Worm (Caenorhabditis elegans) whole organism, L2 larva: ENCODE data around the gene F09E5.16.

Experiments used
- F13H6.1 ChIP-seq: sonication (generic microtip); optimal IDR thresholded peaks from 2 replicates; lab custom pipeline; 2016; ENCODE audit warnings: missing genetic modification characterization, missing compliant biosample characterization
- R02D3.7 ChIP-seq: fragments of 150-350 bp; optimal IDR thresholded peaks from 2 replicates; lab custom pipeline; 2014; ENCODE audit warnings: missing biosample characterization, missing genetic modification characterization
- elt-3 ChIP-seq: sonication (generic microtip); optimal IDR thresholded peaks from 2 replicates; lab custom pipeline; 2017; ENCODE audit warnings: missing biosample characterization, missing genetic modification characterization
- nhr-23 ChIP-seq: fragments of 150-350 bp; optimal IDR thresholded peaks from 2 replicates; lab custom pipeline; 2014; ENCODE audit warnings: missing biosample characterization, missing genetic modification reagents, missing genetic modification characterization
- nhr-6 ChIP-seq: fragments of 150-350 bp; optimal IDR thresholded peaks from 2 replicates; lab custom pipeline; 2014; ENCODE audit warnings: missing biosample characterization, missing genetic modification characterization
- skn-1 ChIP-seq: sonication (generic microtip); optimal IDR thresholded peaks from 2 replicates; lab custom pipeline; 2017; ENCODE audit warnings: missing biosample characterization, missing genetic modification characterization

DNA sequence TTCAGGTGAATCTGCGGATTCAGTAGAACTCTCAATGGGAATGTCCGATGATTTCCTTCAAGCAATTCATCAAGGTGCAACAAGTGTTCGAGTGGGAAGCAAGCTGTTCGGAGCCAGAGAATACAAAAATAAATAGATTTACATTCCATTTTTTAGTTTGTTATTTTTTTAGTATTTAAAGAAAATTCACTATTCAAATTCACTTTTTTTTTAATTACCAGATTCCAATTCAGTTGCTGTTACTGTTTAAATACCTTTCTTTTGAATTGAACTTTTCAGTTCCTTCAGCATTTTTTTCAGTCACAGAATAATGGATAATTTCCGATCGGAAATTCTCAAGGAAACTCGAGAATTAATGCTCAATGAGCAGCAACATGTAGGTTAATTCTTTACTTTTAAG lies 13.7 kb downstream of the F09E5.16 start, which contains the start of gene F09E5.7:
- no peak for TF ChIP-seq nhr-23 (tag; lab: Kevin White, UChicago)
- TF ChIP-seq elt-3 = no peak
- no peak for TF ChIP-seq F13H6.1 (tag; lab: Kevin White, UChicago)
- TF ChIP-seq skn-1 (tag; lab: Kevin White, UChicago) = no peak
- no peak for TF ChIP-seq R02D3.7 (tag; lab: Kevin White, UChicago)
- no peak for TF ChIP-seq nhr-6 (tag; lab: Kevin White, UChicago)
